Worm (Caenorhabditis elegans): ENCODE results near the gene clec-3.
A peak's percentile ranks its signal among the peaks of the same experiment; 100 is the strongest.

clec-3 gene

DNA sequence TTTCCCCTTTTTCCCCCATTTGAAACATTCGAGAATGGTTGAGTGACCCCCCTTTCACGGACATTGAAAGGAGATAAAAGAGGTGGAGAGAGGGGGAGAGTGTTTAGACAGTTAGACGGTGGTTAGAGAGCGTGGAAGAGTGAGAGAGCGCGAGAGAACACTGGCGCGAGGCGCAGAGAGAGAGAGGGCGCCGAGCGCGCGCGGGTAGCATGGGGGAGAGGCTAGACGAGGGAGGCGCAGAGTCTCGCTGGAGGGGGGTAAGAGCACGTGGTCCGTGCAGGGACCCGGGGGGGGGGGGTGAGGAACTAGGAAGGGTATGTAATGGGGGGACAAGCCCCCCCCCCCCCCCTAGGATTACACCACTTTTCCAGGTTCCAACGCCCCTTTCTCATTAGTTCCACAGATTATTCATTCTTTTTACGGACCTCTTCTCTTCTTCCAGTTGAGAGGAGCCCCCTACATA lies 45.7 kb downstream of the clec-3 start (continued):
- TF ChIP-seq zag-1 (tag; optimal IDR thresholded peaks at IDR 0.05) (peak; percentile 28), mab-9 (GFP tag; IDR thresholded peaks at IDR 0.05) (peak; percentile 99), mef-2 (tag; optimal IDR thresholded peaks at IDR 0.05) (peak; percentile 91), hlh-4 (tag; optimal IDR thresholded peaks at IDR 0.05) (no peak), pag-3 (tag; optimal IDR thresholded peaks at IDR 0.05; ENCODE audit: borderline replicate concordance, insufficient read depth) (no peak), nhr-77 (tag; optimal IDR thresholded peaks at IDR 0.05) (peak; percentile 85), alr-1 (tag; optimal IDR thresholded peaks at IDR 0.05; ENCODE audit: borderline replicate concordance) (no peak), unc-86 (tag; optimal IDR thresholded peaks at IDR 0.05) (peak; percentile 98), fkh-10 (GFP tag; optimal IDR thresholded peaks at IDR 0.05) (peak; percentile 92), elt-2 (tag; optimal IDR thresholded peaks at IDR 0.05) (peak; percentile 93), hpl-2 (GFP tag; optimal IDR thresholded peaks at IDR 0.05) (peak; percentile 88), ceh-63 (GFP tag; optimal IDR thresholded peaks at IDR 0.05) (peak; percentile 45), ceh-88 (GFP tag; IDR thresholded peaks at IDR 0.05) (peak; percentile 96), ceh-82 (tag; optimal IDR thresholded peaks at IDR 0.05) (peak; percentile 75 to 96 (median 94)), ets-5 (GFP tag; IDR thresholded peaks at IDR 0.05) (peak; percentile 87; the same call in 1 of the 2 replicates), sup-37 (GFP tag; optimal IDR thresholded peaks at IDR 0.05) (peak; percentile 93), nhr-76 (tag; optimal IDR thresholded peaks at IDR 0.05) (peak; percentile 56), nhr-47 (tag; optimal IDR thresholded peaks at IDR 0.05) (peak; percentile 98), nhr-71 (tag; optimal IDR thresholded peaks at IDR 0.05) (peak; percentile 99), zip-4 (GFP tag; optimal IDR thresholded peaks at IDR 0.05) (peak; percentile 91), fos-1 (tag; optimal IDR thresholded peaks at IDR 0.05) (peak; percentile 90), unc-98 (GFP tag; IDR thresholded peaks at IDR 0.05) (peak; percentile 79; the same call in 1 of the 2 replicates), efl-3 (GFP tag; optimal IDR thresholded peaks at IDR 0.05) (peak; percentile 85), nhr-84 (tag; optimal IDR thresholded peaks at IDR 0.05) (peak; percentile 63), nhr-90 (tag; optimal IDR thresholded peaks at IDR 0.05; ENCODE audit: poor library complexity) (peak; percentile 96), pax-3 (tag; optimal IDR thresholded peaks at IDR 0.05) (peak; percentile 95), nhr-19 (GFP tag; conservative IDR thresholded peaks at IDR 0.05) (peak; percentile 98), F16B12.6 (tag; optimal IDR thresholded peaks at IDR 0.05) (peak; percentile 38), sptf-1 (tag; optimal IDR thresholded peaks at IDR 0.05) (no peak), lsy-2 (tag; optimal IDR thresholded peaks at IDR 0.05) (peak; percentile 91 to 92), unc-30 (tag; optimal IDR thresholded peaks at IDR 0.05) (no peak), ztf-11 (tag; optimal IDR thresholded peaks at IDR 0.05) (peak; percentile 73 to 95), grh-1 (GFP tag; IDR thresholded peaks at IDR 0.05) (peak; percentile 100), lin-15B (tag; optimal IDR thresholded peaks at IDR 0.05) (no peak), ama-1 (optimal IDR thresholded peaks at IDR 0.05) (peak; percentile 57), C34B4.2 (tag; optimal IDR thresholded peaks at IDR 0.05) (peak; percentile 82), dpl-1 (GFP tag; optimal IDR thresholded peaks at IDR 0.05) (peak; percentile 73 to 77 (median 75)), sox-4 (tag; optimal IDR thresholded peaks at IDR 0.05) (peak; percentile 80), C16A3.4 (tag; optimal IDR thresholded peaks at IDR 0.05) (peak; percentile 82), aha-1 (tag; optimal IDR thresholded peaks at IDR 0.05) (peak; percentile 78), irx-1 (tag; optimal IDR thresholded peaks at IDR 0.05) (peak; percentile 93), xbp-1 (tag; optimal IDR thresholded peaks at IDR 0.05) (peak; percentile 87), egl-13 (tag; optimal IDR thresholded peaks at IDR 0.05) (peak; percentile 95), nhr-28 (tag; optimal IDR thresholded peaks at IDR 0.05) (no peak), nhr-85 (tag) (peak; percentile 100), lin-14 (GFP tag; optimal IDR thresholded peaks at IDR 0.05) (peak; percentile 100), C04F5.9 (tag; optimal IDR thresholded peaks at IDR 0.05) (peak; percentile 72), lin-39 (tag; optimal IDR thresholded peaks at IDR 0.05) (peak; percentile 89), snpc-4 (tag; optimal IDR thresholded peaks at IDR 0.05) (peak; percentile 84), skn-1 (tag; optimal IDR thresholded peaks at IDR 0.05) (peak; percentile 93), vab-15 (tag; optimal IDR thresholded peaks at IDR 0.05) (peak; percentile 54), ztf-4 (tag; optimal IDR thresholded peaks at IDR 0.05) (peak; percentile 86), egl-27 (tag; optimal IDR thresholded peaks at IDR 0.05) (peak; percentile 89)

All from whole organism, L1 larva.